Worm (Caenorhabditis elegans) whole organism, dauer: ENCODE data around the gene sri-42.
"Not testable (repeated sequence)": the region's sequence is repeated elsewhere in the genome, so short reads cannot be mapped to it uniquely, and the experiment has no call there.

Experiments used
- unc-62 ChIP-seq: sonication (generic microtip); optimal IDR thresholded peaks from 2 replicates; lab custom pipeline; 2017; ENCODE audit warnings: missing biosample characterization, missing genetic modification reagents, missing genetic modification characterization

sri-42 gene

ce11 chrII:3142855-3143254, at the start of gene sri-42:
Gene sri-42, minus strand, starts transcription at chrII:3142955.
- TF ChIP-seq unc-62 (GFP tag; lab: Kevin White, UChicago) = not testable (repeated sequence)

ce11 chrII:3191544-3191943, 48.8 kb upstream of the sri-42 start, which contains the start of gene Y27F2A.9:
Gene Y27F2A.9, minus strand, starts transcription at chrII:3191644.
- TF ChIP-seq unc-62 (GFP tag; lab: Kevin White, UChicago) = not testable (repeated sequence)

- TF ChIP-seq unc-62 (GFP tag; lab: Kevin White, UChicago) = not testable (repeated sequence)
Measured at ce11 chrII:3189038-3189437, 46.3 kb upstream of the sri-42 start, which contains the start of gene Y27F2A.11. Gene Y27F2A.11, plus strand, starts transcription at chrII:3189338.

ce11 chrII:3185848-3186247, 43.1 kb upstream of the sri-42 start:
- TF ChIP-seq unc-62 (GFP tag; lab: Kevin White, UChicago) = no peak

- not testable (repeated sequence) for TF ChIP-seq unc-62 (GFP tag; lab: Kevin White, UChicago)
Measured at ce11 chrII:3184858-3185257, 42.1 kb upstream of the sri-42 start, which contains the start of gene sri-78. Gene sri-78, plus strand, starts transcription at chrII:3185158.

ce11 chrII:3183300-3183840, 40.6 kb upstream of the sri-42 start, which contains the start of the genes Y27F2A.6 and Y27F2A.8:
Gene Y27F2A.6, minus strand, starts transcription at chrII:3183400.
Gene Y27F2A.8, plus strand, starts transcription at chrII:3183790.
- TF ChIP-seq unc-62 (GFP tag; lab: Kevin White, UChicago) = not testable (repeated sequence)

ce11 chrII:3177663-3178062, 34.9 kb upstream of the sri-42 start, which contains the start of gene sri-40:
Gene sri-40, plus strand, starts transcription at chrII:3177963.
- not testable (repeated sequence) for TF ChIP-seq unc-62 (GFP tag; lab: Kevin White, UChicago)

- no peak for TF ChIP-seq unc-62 (GFP tag; lab: Kevin White, UChicago)
Measured at ce11 chrII:3172176-3172575, 29.4 kb upstream of the sri-42 start, which contains the start of gene Y27F2A.10. Gene Y27F2A.10, minus strand, starts transcription at chrII:3172276.

ce11 chrII:3170089-3170488, 27.3 kb upstream of the sri-42 start, which contains the start of gene fbxc-55:
Gene fbxc-55, minus strand, starts transcription at chrII:3170189.
- no peak for TF ChIP-seq unc-62 (GFP tag; lab: Kevin White, UChicago)

ce11 chrII:3158985-3159384, 16.2 kb upstream of the sri-42 start, which contains the start of gene sri-34:
Gene sri-34, minus strand, starts transcription at chrII:3159085.
- TF ChIP-seq unc-62 (GFP tag; lab: Kevin White, UChicago) = no peak

- no peak for TF ChIP-seq unc-62 (GFP tag; lab: Kevin White, UChicago)
Measured at ce11 chrII:3156749-3157148, 14.0 kb upstream of the sri-42 start, which contains the start of gene sri-33. Gene sri-33, minus strand, starts transcription at chrII:3156849.

- no peak for TF ChIP-seq unc-62 (GFP tag; lab: Kevin White, UChicago)
Measured at ce11 chrII:3154383-3154782, 11.6 kb upstream of the sri-42 start, which contains the start of gene sri-32. Gene sri-32, minus strand, starts transcription at chrII:3154483.

ce11 chrII:3151615-3152014, 8.9 kb upstream of the sri-42 start, which contains the start of the genes T10D4.14 and T10D4.19:
Gene T10D4.14, minus strand, starts transcription at chrII:3151715.
Gene T10D4.19, plus strand, starts transcription at chrII:3151918.
- no peak for TF ChIP-seq unc-62 (GFP tag; lab: Kevin White, UChicago)

- TF ChIP-seq unc-62 (GFP tag; lab: Kevin White, UChicago) = no peak
Measured at ce11 chrII:3149521-3150190, 6.9 kb upstream of the sri-42 start, which contains the start of the genes T10D4.11 and T10D4.1. Gene T10D4.11, minus strand, starts transcription at chrII:3149621. Gene T10D4.1, plus strand, starts transcription at chrII:3150140.

- no peak for TF ChIP-seq unc-62 (GFP tag; lab: Kevin White, UChicago)
Measured at ce11 chrII:3148404-3148803, 5.6 kb upstream of the sri-42 start.

ce11 chrII:3145842-3146241, 3.1 kb upstream of the sri-42 start, which contains the start of gene T10D4.15:
Gene T10D4.15, plus strand, starts transcription at chrII:3146142.
- no peak for TF ChIP-seq unc-62 (GFP tag; lab: Kevin White, UChicago)
